Worm (Caenorhabditis elegans): ENCODE data around the gene let-60.

- TF ChIP-seq ceh-27 (GFP tag; optimal IDR thresholded peaks at IDR 0.05) (no peak), ama-1 (optimal IDR thresholded peaks at IDR 0.05) (no peak), ama-1 (GFP tag; optimal IDR thresholded peaks at IDR 0.05) (no peak), F57A8.1 (GFP tag; optimal IDR thresholded peaks at IDR 0.05) (no peak), Y95B8A.8 (GFP tag; IDR thresholded peaks at IDR 0.05) (no peak), snpc-4 (GFP tag; optimal IDR thresholded peaks at IDR 0.05) (no peak), snpc-4 (tag; optimal IDR thresholded peaks at IDR 0.05) (no peak), dpl-1 (GFP tag; optimal IDR thresholded peaks at IDR 0.05) (no peak), lsl-1 (GFP tag; optimal IDR thresholded peaks at IDR 0.05) (no peak), attf-6 (GFP tag; IDR thresholded peaks at IDR 0.05) (no peak), cebp-1 (GFP tag; IDR thresholded peaks at IDR 0.05) (no peak), cebp-1 (tag; optimal IDR thresholded peaks at IDR 0.05) (no peak), ceh-40 (GFP tag; IDR thresholded peaks at IDR 0.05) (no peak), sea-2 (GFP tag; IDR thresholded peaks at IDR 0.05) (no peak), T07F8.4 (tag; optimal IDR thresholded peaks at IDR 0.05) (no peak)
Measured at ce11 chrIV:11651965-11652453, 38.9 kb downstream of the let-60 start, which contains the start of the genes acl-3 and ndub-6.
